Worm (Caenorhabditis elegans): ENCODE measurements around the gene nstp-6.

ce11 chrIV:3516586-3516985, 30.8 kb downstream of the nstp-6 start, which contains the start of gene unc-33:
- TF ChIP-seq nhr-237 (tag; optimal IDR thresholded peaks at IDR 0.05) (no peak), unc-62 (GFP tag; optimal IDR thresholded peaks at IDR 0.05) (no peak), snpc-4 (tag; optimal IDR thresholded peaks at IDR 0.05) (no peak), hlh-1 (tag; optimal IDR thresholded peaks at IDR 0.05) (no peak), sem-2 (GFP tag; optimal IDR thresholded peaks at IDR 0.05) (no peak), drap-1 (GFP tag; optimal IDR thresholded peaks at IDR 0.05) (no peak), mep-1 (tag; optimal IDR thresholded peaks at IDR 0.05) (no peak), sptf-1 (tag; optimal IDR thresholded peaks at IDR 0.05) (no peak)

All from whole organism, mixed stage, embryonic.